Worm (Caenorhabditis elegans) whole organism, young adult: ENCODE results near the gene frg-1.
A peak's percentile ranks its signal among the peaks of the same experiment; 100 is the strongest.

Source experiments
- D2030.7 ChIP-seq: fragments of 200-800 bp; sonication (Bioruptor generic); IDR thresholded peaks from 2 replicates; pipeline ENCODE4 v1.3.6; 2022; ENCODE audit warnings: missing genetic modification reagents, missing genetic modification characterization, missing compliant biosample characterization
- F23B12.7 ChIP-seq: sonication (generic microtip); optimal IDR thresholded peaks from 2 replicates; lab custom pipeline; 2017; ENCODE audit warnings: missing genetic modification characterization, mild to moderate bottlenecking, missing compliant biosample characterization, antibody characterized with exemption, moderate library complexity; ENCODE audit not compliant: insufficient read depth
- F57C9.4 ChIP-seq: sonication (generic microtip); optimal IDR thresholded peaks from 2 replicates; lab custom pipeline; 2017; ENCODE audit warnings: mild to moderate bottlenecking, missing genetic modification characterization, missing compliant biosample characterization
- K12H6.12 ChIP-seq: fragments of 200-800 bp; sonication (Bioruptor generic); optimal IDR thresholded peaks from 2 replicates; lab custom pipeline; 2018; ENCODE audit warnings: mild to moderate bottlenecking, missing genetic modification characterization, missing compliant biosample characterization
- T07F8.4 ChIP-seq: sonication (generic microtip); optimal IDR thresholded peaks from 2 replicates; lab custom pipeline; 2016; ENCODE audit warnings: mild to moderate bottlenecking, missing genetic modification characterization, moderate library complexity, missing compliant biosample characterization
- T26A5.8 ChIP-seq: sonication (generic microtip); optimal IDR thresholded peaks from 2 replicates; lab custom pipeline; 2016; ENCODE audit warnings: missing genetic modification characterization, missing compliant biosample characterization
- Y53G8AR.9 ChIP-seq: fragments of 200-800 bp; sonication (Bioruptor generic); conservative IDR thresholded peaks from 2 replicates; pipeline ENCODE4 v1.3.6; 2022; ENCODE audit warnings: missing genetic modification reagents, missing genetic modification characterization, missing compliant biosample characterization
- Y67H2A.10 ChIP-seq: fragments of 200-800 bp; sonication (Bioruptor generic); conservative IDR thresholded peaks from 2 replicates; pipeline ENCODE4 v1.3.6; 2022; ENCODE audit warnings: missing genetic modification reagents, missing genetic modification characterization, missing compliant biosample characterization
- akir-1 ChIP-seq: fragments of 200-800 bp; sonication (Bioruptor generic); optimal IDR thresholded peaks from 2 replicates; lab custom pipeline; 2018; ENCODE audit warnings: mild to moderate bottlenecking, missing genetic modification characterization, moderate library complexity, missing compliant biosample characterization
- attf-5 ChIP-seq: fragments of 200-800 bp; sonication (Bioruptor generic); optimal IDR thresholded peaks from 2 replicates; lab custom pipeline; 2018; ENCODE audit warnings: mild to moderate bottlenecking, missing genetic modification characterization, missing compliant biosample characterization
- bed-1 ChIP-seq: fragments of 200-800 bp; sonication (Bioruptor generic); IDR thresholded peaks from 2 replicates; pipeline ENCODE4 v1.3.6; 2022; ENCODE audit warnings: missing genetic modification reagents, missing genetic modification characterization, missing compliant biosample characterization
- cebp-1 ChIP-seq, 2 experiments: fragments of 200-800 bp in 1 of 2; sonication (Bioruptor generic) in 1 of 2; sonication (generic microtip) in 1 of 2; IDR thresholded peaks in 1 of 2; optimal IDR thresholded peaks in 1 of 2; 2 replicates each; pipeline versions ENCODE4 v1.3.6 to Lab custom; 2017 to 2022; ENCODE audit warnings: missing compliant biosample characterization in 2 of 2, missing genetic modification characterization in 2 of 2, mild to moderate bottlenecking in 1 of 2, missing genetic modification reagents in 1 of 2, moderate library complexity in 1 of 2
- ceh-100 ChIP-seq: fragments of 200-800 bp; sonication (Bioruptor generic); IDR thresholded peaks from 2 replicates; pipeline ENCODE4 v1.3.6; 2022; ENCODE audit warnings: missing genetic modification reagents, missing genetic modification characterization, missing compliant biosample characterization
- ceh-79 ChIP-seq: sonication (generic microtip); optimal IDR thresholded peaks from 2 replicates; lab custom pipeline; 2017; ENCODE audit warnings: mild to moderate bottlenecking, missing genetic modification characterization, missing compliant biosample characterization
- dpff-1 ChIP-seq: sonication (generic microtip); optimal IDR thresholded peaks from 2 replicates; lab custom pipeline; 2017; ENCODE audit warnings: mild to moderate bottlenecking, missing genetic modification characterization, missing compliant biosample characterization
- ets-4 ChIP-seq: fragments of 200-800 bp; sonication (Bioruptor generic); optimal IDR thresholded peaks from 2 replicates; lab custom pipeline; 2018; ENCODE audit warnings: mild to moderate bottlenecking, missing genetic modification characterization, missing compliant biosample characterization
- hsf-1 ChIP-seq: fragments of 200-800 bp; sonication (Bioruptor generic); IDR thresholded peaks from 2 replicates; pipeline ENCODE4 v1.3.6; 2022; ENCODE audit warnings: missing genetic modification reagents, missing genetic modification characterization, missing compliant biosample characterization
- let-526 ChIP-seq: fragments of 200-800 bp; sonication (Bioruptor generic); IDR thresholded peaks from 2 replicates; pipeline ENCODE4 v1.3.6; 2022; ENCODE audit warnings: missing genetic modification reagents, missing genetic modification characterization, missing compliant biosample characterization
- let-607 ChIP-seq, 2 experiments: fragments of 200-800 bp in 1 of 2; sonication (Bioruptor generic) in 1 of 2; sonication (generic microtip) in 1 of 2; optimal IDR thresholded peaks; 2 replicates each; lab custom pipeline; 2016 to 2018; ENCODE audit warnings: mild to moderate bottlenecking in 2 of 2, missing compliant biosample characterization in 2 of 2, missing genetic modification characterization in 2 of 2, moderate library complexity in 2 of 2, missing genotype in 1 of 2
- lin-26 ChIP-seq: fragments of 200-800 bp; sonication (Bioruptor generic); IDR thresholded peaks from 2 replicates; pipeline ENCODE4 v1.3.6; 2022; ENCODE audit warnings: missing genetic modification reagents, missing genetic modification characterization, missing compliant biosample characterization
- lin-35 ChIP-seq, 3 experiments: fragments of 150-350 bp in 2 of 3; sonication (generic microtip) in 1 of 3; optimal IDR thresholded peaks; 2 replicates each; lab custom pipeline; 2014 to 2018; ENCODE audit warnings: missing biosample characterization in 3 of 3, missing genetic modification characterization in 3 of 3, missing genetic modification reagents in 3 of 3
- lsl-1 ChIP-seq: fragments of 200-800 bp; sonication (Bioruptor generic); optimal IDR thresholded peaks from 2 replicates; lab custom pipeline; 2018; ENCODE audit warnings: mild to moderate bottlenecking, missing genetic modification characterization, moderate library complexity, missing compliant biosample characterization
- madf-10 ChIP-seq: sonication (generic microtip); optimal IDR thresholded peaks from 2 replicates; lab custom pipeline; 2016; ENCODE audit warnings: mild to moderate bottlenecking, missing genetic modification characterization, missing compliant biosample characterization
- madf-6 ChIP-seq: fragments of 200-800 bp; sonication (Bioruptor generic); IDR thresholded peaks from 2 replicates; pipeline ENCODE4 v1.3.6; 2022; ENCODE audit warnings: missing genetic modification reagents, missing genetic modification characterization, missing compliant biosample characterization
- madf-8 ChIP-seq: fragments of 200-800 bp; sonication (Bioruptor generic); conservative IDR thresholded peaks from 2 replicates; pipeline ENCODE4 v1.3.6; 2022; ENCODE audit warnings: missing genetic modification reagents, missing genetic modification characterization, missing compliant biosample characterization
- mcd-1 ChIP-seq: fragments of 200-800 bp; sonication (Bioruptor generic); IDR thresholded peaks from 2 replicates; pipeline ENCODE4 v1.3.6; 2022; ENCODE audit warnings: missing genetic modification reagents, missing genetic modification characterization, missing compliant biosample characterization
- mel-28 ChIP-seq: sonication (generic microtip); optimal IDR thresholded peaks from 2 replicates; lab custom pipeline; 2016; ENCODE audit warnings: borderline replicate concordance, mild to moderate bottlenecking, missing genetic modification characterization, missing compliant biosample characterization
- mes-4 ChIP-seq: sonication (generic microtip); optimal IDR thresholded peaks from 2 replicates; lab custom pipeline; 2016; ENCODE audit warnings: missing genotype, missing genetic modification characterization, missing compliant biosample characterization
- mxl-1 ChIP-seq: sonication (generic microtip); optimal IDR thresholded peaks from 2 replicates; lab custom pipeline; 2016; ENCODE audit warnings: missing genetic modification characterization, missing compliant biosample characterization
- nhr-80 ChIP-seq: sonication (generic microtip); optimal IDR thresholded peaks from 2 replicates; lab custom pipeline; 2016; ENCODE audit warnings: missing genetic modification characterization, missing compliant biosample characterization
- pbrm-1 ChIP-seq: fragments of 200-800 bp; sonication (Bioruptor generic); IDR thresholded peaks from 2 replicates; pipeline ENCODE4 v1.3.6; 2022; ENCODE audit warnings: missing genetic modification reagents, missing genetic modification characterization, missing compliant biosample characterization
- snpc-1.1 ChIP-seq: sonication (generic microtip); optimal IDR thresholded peaks from 2 replicates; lab custom pipeline; 2017; ENCODE audit warnings: missing genetic modification characterization, mild to moderate bottlenecking, missing compliant biosample characterization, antibody characterized with exemption, moderate library complexity, missing genotype, missing genetic modification reagents; ENCODE audit not compliant: insufficient read depth
- snpc-1.3 ChIP-seq: sonication (generic microtip); optimal IDR thresholded peaks from 2 replicates; lab custom pipeline; 2017; ENCODE audit warnings: missing genetic modification characterization, mild to moderate bottlenecking, missing compliant biosample characterization, antibody characterized with exemption, moderate library complexity, missing genotype, missing genetic modification reagents; ENCODE audit not compliant: insufficient read depth
- unc-130 ChIP-seq: sonication (generic microtip); optimal IDR thresholded peaks from 2 replicates; lab custom pipeline; 2016; ENCODE audit warnings: missing genetic modification reagents, missing genetic modification characterization, missing compliant biosample characterization
- unc-62 ChIP-seq: fragments of 150-350 bp; optimal IDR thresholded peaks from 2 replicates; lab custom pipeline; 2014; ENCODE audit warnings: missing biosample characterization, missing genetic modification reagents, missing genetic modification characterization
- xnd-1 ChIP-seq: sonication (generic microtip); optimal IDR thresholded peaks from 2 replicates; lab custom pipeline; 2016; ENCODE audit warnings: missing genotype, missing genetic modification reagents, missing genetic modification characterization, missing compliant biosample characterization
- zim-3 ChIP-seq: sonication (generic microtip); optimal IDR thresholded peaks from 2 replicates; lab custom pipeline; 2017; ENCODE audit warnings: mild to moderate bottlenecking, missing genetic modification characterization, moderate library complexity, missing compliant biosample characterization
- ztf-18 ChIP-seq: sonication (generic microtip); optimal IDR thresholded peaks from 2 replicates; lab custom pipeline; 2016; ENCODE audit warnings: missing genotype, mild to moderate bottlenecking, missing genetic modification characterization, missing compliant biosample characterization
- ztf-3 ChIP-seq: fragments of 200-800 bp; sonication (Bioruptor generic); optimal IDR thresholded peaks from 2 replicates; lab custom pipeline; 2018; ENCODE audit warnings: mild to moderate bottlenecking, missing genetic modification characterization, missing compliant biosample characterization

frg-1 gene

ce11 chrIII:12931786-12932427 lies 47.1 kb upstream of the frg-1 start, which contains the start of gene rbm-7 (continued):
- TF ChIP-seq Y67H2A.10 (no peak), T07F8.4 (tag; lab: Kevin White, UChicago) (no peak), mxl-1 (no peak), ceh-79 (tag; lab: Kevin White, UChicago) (no peak), pbrm-1 (peak; percentile 74; the same call in 1 of the 2 replicates), mel-28 (tag; lab: Kevin White, UChicago) (no peak), ztf-3 (GFP tag; lab: Kevin White, UChicago) (no peak), cebp-1 (GFP tag; IDR thresholded peaks at IDR 0.05; lab: Robert Waterston, UW) (no peak), cebp-1 (tag; optimal IDR thresholded peaks at IDR 0.05; lab: Kevin White, UChicago) (peak; percentile 68), D2030.7 (peak; percentile 37; the same call in 1 of the 2 replicates), lin-26 (GFP tag; lab: Robert Waterston, UW) (no peak), let-526 (GFP tag; lab: Robert Waterston, UW) (no peak), nhr-80 (tag; lab: Kevin White, UChicago) (peak; percentile 5), akir-1 (GFP tag; lab: Kevin White, UChicago) (no peak), zim-3 (tag; lab: Kevin White, UChicago) (no peak), madf-8 (GFP tag; lab: Robert Waterston, UW) (peak; percentile 25; the same call in 1 of the 2 replicates), madf-10 (no peak), ets-4 (GFP tag; lab: Kevin White, UChicago) (no peak), dpff-1 (tag; lab: Kevin White, UChicago) (no peak), lin-35 (GFP tag; optimal IDR thresholded peaks at IDR 0.05; lab: Kevin White, UChicago) (peak in 1 of 3 experiments; percentile 43), lsl-1 (GFP tag; lab: Kevin White, UChicago) (peak; percentile 55), let-607 (tag; optimal IDR thresholded peaks at IDR 0.05; lab: Kevin White, UChicago) (peak; percentile 11 to 36), F23B12.7 (tag; lab: Kevin White, UChicago) (peak; percentile 38), snpc-1.1 (tag; lab: Kevin White, UChicago) (no peak), bed-1 (GFP tag; lab: Robert Waterston, UW) (no peak), madf-6 (GFP tag; lab: Robert Waterston, UW) (peak; percentile 66), xnd-1 (peak; percentile 20), K12H6.12 (tag; lab: Kevin White, UChicago) (peak; percentile 32), hsf-1 (0 out of 2 replicates have a peak, but pooled peaks have one; percentile 21), ceh-100 (GFP tag; lab: Robert Waterston, UW) (peak; percentile 44; the same call in 1 of the 2 replicates), unc-130 (GFP tag; lab: Kevin White, UChicago) (no peak), attf-5 (GFP tag; lab: Kevin White, UChicago) (no peak), mes-4 (no peak), unc-62 (no peak), ztf-18 (tag; lab: Kevin White, UChicago) (peak; percentile 94), Y53G8AR.9 (GFP tag; lab: Robert Waterston, UW) (peak; percentile 79; the same call in 1 of the 2 replicates), snpc-1.3 (tag; lab: Kevin White, UChicago) (peak; percentile 18), mcd-1 (GFP tag; lab: Robert Waterston, UW) (peak; percentile 80), F57C9.4 (tag; lab: Kevin White, UChicago) (no peak), T26A5.8 (no peak)
